Worm (Caenorhabditis elegans) whole organism, young adult: ENCODE measurements around the gene xpc-1.

Source experiments
- B0019.2 ChIP-seq: fragments of 200-800 bp; sonication (Bioruptor generic); conservative IDR thresholded peaks from 2 replicates; pipeline ENCODE4 v1.3.6; 2022; ENCODE audit warnings: missing genetic modification reagents, missing genetic modification characterization, missing compliant biosample characterization
- B0035.1 ChIP-seq: sonication (generic microtip); optimal IDR thresholded peaks from 2 replicates; lab custom pipeline; 2016; ENCODE audit warnings: missing genetic modification characterization, mild to moderate bottlenecking, missing compliant biosample characterization, missing genotype, missing genetic modification reagents
- B0336.3 ChIP-seq: fragments of 200-800 bp; sonication (Bioruptor generic); IDR thresholded peaks from 2 replicates; pipeline ENCODE4 v1.3.6; 2022; ENCODE audit warnings: missing genetic modification characterization, missing compliant biosample characterization
- C06A6.2 ChIP-seq: fragments of 200-800 bp; sonication (Bioruptor generic); conservative IDR thresholded peaks from 2 replicates; pipeline ENCODE4 v1.3.6; 2022; ENCODE audit warnings: missing genetic modification characterization, missing compliant biosample characterization
- C17E4.6 ChIP-seq: fragments of 200-800 bp; sonication (Bioruptor generic); IDR thresholded peaks from 2 replicates; pipeline ENCODE4 v1.3.6; 2022; ENCODE audit warnings: missing genetic modification reagents, missing genetic modification characterization, missing compliant biosample characterization
- F22D6.2 ChIP-seq: sonication (generic microtip); optimal IDR thresholded peaks from 2 replicates; lab custom pipeline; 2016; ENCODE audit warnings: mild to moderate bottlenecking, missing genetic modification characterization, missing compliant biosample characterization
- F49E8.2 ChIP-seq: sonication (generic microtip); optimal IDR thresholded peaks from 3 replicates; lab custom pipeline; 2017; ENCODE audit warnings: missing genetic modification characterization, mild to moderate bottlenecking, missing compliant biosample characterization, antibody characterized with exemption, moderate library complexity; ENCODE audit not compliant: insufficient read depth
- K12H6.12 ChIP-seq: fragments of 200-800 bp; sonication (Bioruptor generic); optimal IDR thresholded peaks from 2 replicates; lab custom pipeline; 2018; ENCODE audit warnings: mild to moderate bottlenecking, missing genetic modification characterization, missing compliant biosample characterization
- Y53G8AR.9 ChIP-seq: fragments of 200-800 bp; sonication (Bioruptor generic); conservative IDR thresholded peaks from 2 replicates; pipeline ENCODE4 v1.3.6; 2022; ENCODE audit warnings: missing genetic modification reagents, missing genetic modification characterization, missing compliant biosample characterization
- Y95B8A.8 ChIP-seq: fragments of 200-800 bp; sonication (Bioruptor generic); IDR thresholded peaks from 2 replicates; pipeline ENCODE4 v1.3.6; 2022; ENCODE audit warnings: missing genetic modification reagents, missing genetic modification characterization, missing compliant biosample characterization
- athp-1 ChIP-seq: sonication (generic microtip); optimal IDR thresholded peaks from 2 replicates; lab custom pipeline; 2017; ENCODE audit warnings: mild to moderate bottlenecking, missing genetic modification characterization, missing compliant biosample characterization
- attf-5 ChIP-seq: fragments of 200-800 bp; sonication (Bioruptor generic); optimal IDR thresholded peaks from 2 replicates; lab custom pipeline; 2018; ENCODE audit warnings: mild to moderate bottlenecking, missing genetic modification characterization, missing compliant biosample characterization
- ccch-3 ChIP-seq: fragments of 200-800 bp; sonication (Bioruptor generic); optimal IDR thresholded peaks from 2 replicates; lab custom pipeline; 2018; ENCODE audit warnings: mild to moderate bottlenecking, missing genetic modification characterization, missing compliant biosample characterization
- ceh-27 ChIP-seq: fragments of 200-800 bp; sonication (Bioruptor generic); optimal IDR thresholded peaks from 2 replicates; lab custom pipeline; 2018; ENCODE audit warnings: mild to moderate bottlenecking, missing genetic modification characterization, moderate library complexity, missing compliant biosample characterization
- ceh-40 ChIP-seq: fragments of 200-800 bp; sonication (Bioruptor generic); IDR thresholded peaks from 2 replicates; pipeline ENCODE4 v1.3.6; 2022; ENCODE audit warnings: missing genetic modification characterization, missing compliant biosample characterization
- ceh-58 ChIP-seq: fragments of 200-800 bp; sonication (Bioruptor generic); IDR thresholded peaks from 2 replicates; pipeline ENCODE4 v1.3.6; 2022; ENCODE audit warnings: missing genetic modification characterization, missing compliant biosample characterization
- chd-7 ChIP-seq: sonication (generic microtip); optimal IDR thresholded peaks from 2 replicates; lab custom pipeline; 2016; ENCODE audit warnings: mild to moderate bottlenecking, missing genetic modification characterization, moderate library complexity, missing compliant biosample characterization
- egrh-3 ChIP-seq: fragments of 200-800 bp; sonication (Bioruptor generic); IDR thresholded peaks from 2 replicates; pipeline ENCODE4 v1.3.6; 2022; ENCODE audit warnings: missing genetic modification reagents, missing genetic modification characterization, missing compliant biosample characterization
- ekl-4 ChIP-seq: fragments of 200-800 bp; sonication (Bioruptor generic); IDR thresholded peaks from 2 replicates; pipeline ENCODE4 v1.3.6; 2022; ENCODE audit warnings: missing genetic modification reagents, missing genetic modification characterization, missing compliant biosample characterization
- gei-17 ChIP-seq: fragments of 200-800 bp; sonication (Bioruptor generic); optimal IDR thresholded peaks from 2 replicates; lab custom pipeline; 2018; ENCODE audit warnings: mild to moderate bottlenecking, missing genetic modification characterization, missing compliant biosample characterization
- hlh-26 ChIP-seq: fragments of 200-800 bp; sonication (Bioruptor generic); conservative IDR thresholded peaks from 2 replicates; pipeline ENCODE4 v1.3.6; 2022; ENCODE audit warnings: missing genetic modification reagents, missing genetic modification characterization, missing compliant biosample characterization
- hmg-20 ChIP-seq: fragments of 200-800 bp; sonication (Bioruptor generic); IDR thresholded peaks from 2 replicates; pipeline ENCODE4 v1.3.6; 2022; ENCODE audit warnings: missing genetic modification reagents, missing genetic modification characterization, missing compliant biosample characterization
- hrde-1 ChIP-seq: sonication (generic microtip); optimal IDR thresholded peaks from 2 replicates; lab custom pipeline; 2016; ENCODE audit warnings: missing genetic modification characterization, mild to moderate bottlenecking, missing compliant biosample characterization, moderate library complexity, missing genotype, missing genetic modification reagents, borderline replicate concordance
- hsf-1 ChIP-seq: fragments of 200-800 bp; sonication (Bioruptor generic); IDR thresholded peaks from 2 replicates; pipeline ENCODE4 v1.3.6; 2022; ENCODE audit warnings: missing genetic modification reagents, missing genetic modification characterization, missing compliant biosample characterization
- lag-1 ChIP-seq: fragments of 200-800 bp; sonication (Bioruptor generic); IDR thresholded peaks from 2 replicates; pipeline ENCODE4 v1.3.6; 2022; ENCODE audit warnings: missing genetic modification reagents, missing genetic modification characterization, missing compliant biosample characterization
- let-607 ChIP-seq, 2 experiments: fragments of 200-800 bp in 1 of 2; sonication (Bioruptor generic) in 1 of 2; sonication (generic microtip) in 1 of 2; optimal IDR thresholded peaks; 2 replicates each; lab custom pipeline; 2016 to 2018; ENCODE audit warnings: mild to moderate bottlenecking in 2 of 2, missing compliant biosample characterization in 2 of 2, missing genetic modification characterization in 2 of 2, moderate library complexity in 2 of 2, missing genotype in 1 of 2
- lin-40 ChIP-seq: sonication (generic microtip); optimal IDR thresholded peaks from 2 replicates; lab custom pipeline; 2016; ENCODE audit warnings: missing genetic modification characterization, mild to moderate bottlenecking, missing compliant biosample characterization, missing genotype, missing genetic modification reagents
- lsl-1 ChIP-seq: fragments of 200-800 bp; sonication (Bioruptor generic); optimal IDR thresholded peaks from 2 replicates; lab custom pipeline; 2018; ENCODE audit warnings: mild to moderate bottlenecking, missing genetic modification characterization, moderate library complexity, missing compliant biosample characterization
- lsy-27 ChIP-seq: sonication (generic microtip); optimal IDR thresholded peaks from 2 replicates; lab custom pipeline; 2017; ENCODE audit warnings: missing genetic modification characterization, mild to moderate bottlenecking, missing compliant biosample characterization, antibody characterized with exemption, missing genotype, borderline replicate concordance; ENCODE audit not compliant: insufficient read depth
- madf-10 ChIP-seq: sonication (generic microtip); optimal IDR thresholded peaks from 2 replicates; lab custom pipeline; 2016; ENCODE audit warnings: mild to moderate bottlenecking, missing genetic modification characterization, missing compliant biosample characterization
- madf-3 ChIP-seq: fragments of 200-800 bp; sonication (Bioruptor generic); IDR thresholded peaks from 2 replicates; pipeline ENCODE4 v1.3.6; 2022; ENCODE audit warnings: missing genetic modification reagents, missing genetic modification characterization, missing compliant biosample characterization
- madf-8 ChIP-seq: fragments of 200-800 bp; sonication (Bioruptor generic); conservative IDR thresholded peaks from 2 replicates; pipeline ENCODE4 v1.3.6; 2022; ENCODE audit warnings: missing genetic modification reagents, missing genetic modification characterization, missing compliant biosample characterization
- mcd-1 ChIP-seq: fragments of 200-800 bp; sonication (Bioruptor generic); IDR thresholded peaks from 2 replicates; pipeline ENCODE4 v1.3.6; 2022; ENCODE audit warnings: missing genetic modification reagents, missing genetic modification characterization, missing compliant biosample characterization
- mel-28 ChIP-seq: sonication (generic microtip); optimal IDR thresholded peaks from 2 replicates; lab custom pipeline; 2016; ENCODE audit warnings: borderline replicate concordance, mild to moderate bottlenecking, missing genetic modification characterization, missing compliant biosample characterization
- nfya-1 ChIP-seq: sonication (generic microtip); optimal IDR thresholded peaks from 2 replicates; lab custom pipeline; 2017; ENCODE audit warnings: antibody characterized with exemption, missing compliant biosample characterization, missing genetic modification characterization, borderline replicate concordance; ENCODE audit not compliant: insufficient read depth
- nhr-27 ChIP-seq: fragments of 200-800 bp; sonication (Bioruptor generic); optimal IDR thresholded peaks from 2 replicates; lab custom pipeline; 2018; ENCODE audit warnings: mild to moderate bottlenecking, missing genetic modification characterization, moderate library complexity, missing compliant biosample characterization
- nhr-80 ChIP-seq: sonication (generic microtip); optimal IDR thresholded peaks from 2 replicates; lab custom pipeline; 2016; ENCODE audit warnings: missing genetic modification characterization, missing compliant biosample characterization
- nhr-90 ChIP-seq: sonication (generic microtip); optimal IDR thresholded peaks from 2 replicates; lab custom pipeline; 2016; ENCODE audit warnings: missing genotype, mild to moderate bottlenecking, missing genetic modification characterization, missing compliant biosample characterization
- pha-4 ChIP-seq: fragments of 150-350 bp; sonication (generic microtip); optimal IDR thresholded peaks from 2 replicates; lab custom pipeline; 2014; ENCODE audit warnings: missing biosample characterization, missing genetic modification reagents, missing genetic modification characterization
- snpc-4 ChIP-seq, 5 experiments: fragments of 150-350 bp in 1 of 5; sonication (generic microtip) in 4 of 5; optimal IDR thresholded peaks; 2 replicates each; lab custom pipeline; 2014 to 2018; ENCODE audit warnings: missing genetic modification characterization in 5 of 5, missing biosample characterization in 3 of 5, antibody characterized with exemption in 2 of 5, mild to moderate bottlenecking in 2 of 5, missing compliant biosample characterization in 2 of 5, missing genotype in 2 of 5, moderate library complexity in 2 of 5, missing genetic modification reagents in 1 of 5
- sptf-2 ChIP-seq: fragments of 200-800 bp; sonication (Bioruptor generic); optimal IDR thresholded peaks from 2 replicates; lab custom pipeline; 2018; ENCODE audit warnings: mild to moderate bottlenecking, missing genetic modification characterization, missing compliant biosample characterization
- xnd-1 ChIP-seq: sonication (generic microtip); optimal IDR thresholded peaks from 2 replicates; lab custom pipeline; 2016; ENCODE audit warnings: missing genotype, missing genetic modification reagents, missing genetic modification characterization, missing compliant biosample characterization
- ztf-18 ChIP-seq: sonication (generic microtip); optimal IDR thresholded peaks from 2 replicates; lab custom pipeline; 2016; ENCODE audit warnings: missing genotype, mild to moderate bottlenecking, missing genetic modification characterization, missing compliant biosample characterization
- ztf-25 ChIP-seq: fragments of 200-800 bp; sonication (Bioruptor generic); IDR thresholded peaks from 2 replicates; pipeline ENCODE4 v1.3.6; 2022; ENCODE audit warnings: missing genetic modification reagents, missing genetic modification characterization, missing compliant biosample characterization
- ztf-26 ChIP-seq: sonication (generic microtip); optimal IDR thresholded peaks from 2 replicates; lab custom pipeline; 2017; ENCODE audit warnings: missing genetic modification characterization, missing compliant biosample characterization
- ztf-28 ChIP-seq: fragments of 200-800 bp; sonication (Bioruptor generic); IDR thresholded peaks from 2 replicates; pipeline ENCODE4 v1.3.6; 2022; ENCODE audit warnings: missing genetic modification reagents, missing genetic modification characterization, missing compliant biosample characterization
- ztf-3 ChIP-seq: fragments of 200-800 bp; sonication (Bioruptor generic); optimal IDR thresholded peaks from 2 replicates; lab custom pipeline; 2018; ENCODE audit warnings: mild to moderate bottlenecking, missing genetic modification characterization, missing compliant biosample characterization

Gene xpc-1

DNA sequence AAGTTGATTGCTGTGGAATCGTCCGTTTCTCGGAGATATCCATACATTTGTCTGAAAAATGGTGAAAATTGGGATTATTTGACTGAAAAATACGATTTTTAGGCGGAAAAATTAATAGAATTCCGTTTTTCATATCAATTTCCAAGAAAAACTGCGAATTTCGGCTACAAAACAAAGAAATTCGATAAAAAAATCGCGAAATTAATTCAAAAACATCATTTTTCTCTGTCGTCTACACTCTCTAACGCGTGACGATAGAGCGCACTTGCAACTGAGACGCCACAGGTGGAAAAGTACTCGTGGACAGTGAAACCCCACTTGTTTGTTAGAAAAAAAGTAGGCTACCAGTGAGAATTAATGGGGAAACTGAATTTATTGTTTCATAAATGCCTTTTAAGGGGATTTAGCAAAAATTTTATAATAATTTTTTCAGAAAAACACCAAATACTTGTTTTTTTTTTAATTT is 40.1 kb downstream of the xpc-1 start, which contains the start of gene cpsf-1 (continued):
- no peak for TF ChIP-seq nfya-1 (tag; lab: Kevin White, UChicago)
- TF ChIP-seq let-607 (tag; optimal IDR thresholded peaks at IDR 0.05; lab: Kevin White, UChicago) = no peak
- TF ChIP-seq ceh-58 (GFP tag; lab: Robert Waterston, UW) = no peak
- TF ChIP-seq gei-17 (GFP tag; lab: Kevin White, UChicago) = no peak
- TF ChIP-seq ztf-18 (tag; lab: Kevin White, UChicago) = peak; percentile 33
- TF ChIP-seq ztf-26 (tag; lab: Kevin White, UChicago) = no peak
- TF ChIP-seq attf-5 (GFP tag; lab: Kevin White, UChicago) = peak; percentile 96
- TF ChIP-seq nhr-90 (tag; lab: Kevin White, UChicago) = no peak
- no peak for TF ChIP-seq F22D6.2 (tag; lab: Kevin White, UChicago)
- no peak for TF ChIP-seq xnd-1 (tag; lab: Kevin White, UChicago)
- TF ChIP-seq madf-10 (tag; lab: Kevin White, UChicago) = peak; percentile 52
- peak; percentile 28 for TF ChIP-seq K12H6.12 (tag; lab: Kevin White, UChicago)
- TF ChIP-seq lag-1 (GFP tag; lab: Robert Waterston, UW) = no peak
- no peak for TF ChIP-seq Y53G8AR.9 (GFP tag; lab: Robert Waterston, UW)
- TF ChIP-seq snpc-4 (GFP tag; optimal IDR thresholded peaks at IDR 0.05; lab: Kevin White, UChicago) = no peak
- TF ChIP-seq snpc-4 (tag; optimal IDR thresholded peaks at IDR 0.05; lab: Kevin White, UChicago) = no peak
- peak; percentile 65; the same call in 1 of the 2 replicates for TF ChIP-seq ztf-25 (GFP tag; lab: Robert Waterston, UW)
- peak; percentile 22; the same call in 1 of the 2 replicates for TF ChIP-seq B0019.2 (GFP tag; lab: Robert Waterston, UW)
- no peak for TF ChIP-seq sptf-2
- TF ChIP-seq Y95B8A.8 (GFP tag; lab: Robert Waterston, UW) = no peak
- no peak for TF ChIP-seq hsf-1 (GFP tag; lab: Robert Waterston, UW)
- TF ChIP-seq C06A6.2 (GFP tag; lab: Robert Waterston, UW) = no peak
- no peak for TF ChIP-seq nhr-80 (tag; lab: Kevin White, UChicago)
- peak; percentile 56 for TF ChIP-seq lsl-1 (GFP tag; lab: Kevin White, UChicago)
- TF ChIP-seq ekl-4 (GFP tag; lab: Robert Waterston, UW) = no peak
- TF ChIP-seq lsy-27 (tag; lab: Kevin White, UChicago) = no peak
- no peak for TF ChIP-seq ztf-28 (GFP tag; lab: Robert Waterston, UW)
- TF ChIP-seq hlh-26 (GFP tag; lab: Robert Waterston, UW) = no peak
- no peak for TF ChIP-seq ceh-40 (GFP tag; lab: Robert Waterston, UW)
- TF ChIP-seq madf-8 (GFP tag; lab: Robert Waterston, UW) = no peak
- TF ChIP-seq ztf-3 (GFP tag; lab: Kevin White, UChicago) = no peak
- no peak for TF ChIP-seq chd-7 (tag; lab: Kevin White, UChicago)
- no peak for TF ChIP-seq hmg-20 (GFP tag; lab: Robert Waterston, UW)
- TF ChIP-seq ccch-3 = no peak
- TF ChIP-seq hrde-1 (tag; lab: Kevin White, UChicago) = no peak
- TF ChIP-seq B0035.1 = no peak
- no peak for TF ChIP-seq mel-28
- TF ChIP-seq athp-1 (tag; lab: Kevin White, UChicago) = peak; percentile 78
- no peak for TF ChIP-seq pha-4 (tag; lab: Kevin White, UChicago)
- peak; percentile 68 for TF ChIP-seq F49E8.2 (tag; lab: Kevin White, UChicago)
- TF ChIP-seq nhr-27 (tag; lab: Kevin White, UChicago) = no peak
- no peak for TF ChIP-seq madf-3
- peak; percentile 97 for TF ChIP-seq mcd-1 (GFP tag; lab: Robert Waterston, UW)
- no peak for TF ChIP-seq egrh-3 (GFP tag; lab: Robert Waterston, UW)
- TF ChIP-seq B0336.3 (GFP tag; lab: Robert Waterston, UW) = no peak
- no peak for TF ChIP-seq lin-40 (tag; lab: Kevin White, UChicago)
- TF ChIP-seq ceh-27 (GFP tag; lab: Kevin White, UChicago) = no peak
- TF ChIP-seq C17E4.6 (GFP tag; lab: Robert Waterston, UW) = no peak
